Worm (Caenorhabditis elegans) whole organism, midembryonic: ENCODE measurements around the gene F59B10.3.
A peak's percentile ranks its signal among the peaks of the same experiment; 100 is the strongest.

ENCODE experiments used
- T22C8.4 ChIP-seq: fragments of 200-800 bp; sonication (Bioruptor generic); IDR thresholded peaks from 2 replicates; pipeline ENCODE4 v1.3.6; 2022; ENCODE audit warnings: missing genetic modification characterization, missing compliant biosample characterization
- cog-1 ChIP-seq: sonication (generic microtip); optimal IDR thresholded peaks from 2 replicates; lab custom pipeline; 2016; ENCODE audit warnings: missing genetic modification characterization, missing compliant biosample characterization
- flt-1 ChIP-seq: fragments of 200-800 bp; sonication (Bioruptor generic); IDR thresholded peaks from 2 replicates; pipeline ENCODE4 v1.3.6; 2022; ENCODE audit warnings: missing genetic modification characterization, missing compliant biosample characterization
- klf-2 ChIP-seq: fragments of 200-800 bp; sonication (Bioruptor generic); conservative IDR thresholded peaks from 2 replicates; pipeline ENCODE4 v1.3.6; 2022; ENCODE audit warnings: missing genetic modification reagents, missing genetic modification characterization, missing compliant biosample characterization
- med-1 ChIP-seq: sonication (generic microtip); optimal IDR thresholded peaks from 2 replicates; lab custom pipeline; 2017; ENCODE audit warnings: missing genetic modification characterization, mild to moderate bottlenecking, missing compliant biosample characterization, antibody characterized with exemption, missing genetic modification reagents; ENCODE audit not compliant: insufficient read depth
- ref-1 ChIP-seq: fragments of 200-800 bp; sonication (Bioruptor generic); conservative IDR thresholded peaks from 2 replicates; pipeline ENCODE4 v1.3.6; 2022; ENCODE audit warnings: missing genetic modification reagents, missing genetic modification characterization, missing compliant biosample characterization
- tab-1 ChIP-seq: fragments of 200-800 bp; sonication (Bioruptor generic); IDR thresholded peaks from 2 replicates; pipeline ENCODE4 v1.3.6; 2022; ENCODE audit warnings: missing genetic modification characterization, missing compliant biosample characterization
- ztf-23 ChIP-seq: fragments of 200-800 bp; sonication (Bioruptor generic); IDR thresholded peaks from 2 replicates; pipeline ENCODE4 v1.3.6; 2022; ENCODE audit warnings: missing genetic modification reagents, missing genetic modification characterization, missing compliant biosample characterization
- ztf-29 ChIP-seq: fragments of 200-800 bp; sonication (Bioruptor generic); IDR thresholded peaks from 2 replicates; pipeline ENCODE4 v1.3.6; 2022; ENCODE audit warnings: missing genetic modification reagents, missing genetic modification characterization, missing compliant biosample characterization

Gene F59B10.3

DNA sequence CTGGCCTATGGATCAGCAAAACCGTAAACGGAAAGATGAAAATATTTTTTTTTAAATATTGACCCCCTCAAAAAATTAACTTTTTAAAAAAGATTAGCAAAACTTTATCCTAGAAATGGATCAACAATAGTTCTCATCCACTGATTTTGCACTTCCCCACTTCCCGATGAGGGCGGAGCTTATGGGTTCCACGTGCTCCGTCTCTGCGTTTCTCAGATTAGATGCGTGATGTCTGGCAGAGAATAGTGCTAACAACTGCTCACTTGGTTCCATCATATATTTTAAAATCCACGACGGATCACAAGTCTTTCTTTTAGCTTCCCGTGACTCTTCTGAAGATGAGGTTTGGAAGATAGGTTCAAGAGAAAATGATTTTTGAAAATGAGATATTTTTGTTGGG is 48.0 kb downstream of the F59B10.3 start:
- TF ChIP-seq flt-1 (no peak), ztf-29 (GFP tag; lab: Robert Waterston, UW) (no peak), klf-2 (GFP tag; lab: Robert Waterston, UW) (no peak), tab-1 (GFP tag; lab: Robert Waterston, UW) (no peak), ref-1 (no peak), T22C8.4 (no peak), ztf-23 (GFP tag; lab: Robert Waterston, UW) (no peak)

DNA sequence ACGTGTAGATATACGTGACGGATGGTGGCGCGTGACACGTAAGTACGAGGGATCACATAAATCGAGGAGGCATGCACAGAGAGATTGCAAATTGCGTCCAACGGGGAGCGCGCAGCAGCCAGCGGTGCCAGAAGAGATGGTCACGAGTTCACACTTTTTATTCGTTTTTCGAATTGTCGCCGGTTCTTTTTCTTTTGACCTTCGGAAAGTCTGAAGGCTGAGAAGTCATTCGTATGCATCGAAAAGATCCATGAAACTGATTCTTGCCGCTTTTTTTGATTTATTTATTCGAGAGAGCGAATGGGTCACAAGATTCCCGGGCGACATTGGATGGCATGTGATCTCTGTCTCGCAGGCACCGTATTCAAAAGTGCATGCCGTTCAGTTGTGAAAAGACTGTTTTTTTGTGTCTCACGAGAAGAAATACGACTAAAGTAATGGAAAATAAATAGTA is 48.6 kb downstream of the F59B10.3 start:
- TF ChIP-seq ref-1 (no peak), med-1 (GFP tag; lab: Kevin White, UChicago) (no peak), T22C8.4 (no peak), klf-2 (GFP tag; lab: Robert Waterston, UW) (no peak), ztf-23 (GFP tag; lab: Robert Waterston, UW) (0 out of 2 replicates have a peak, but pooled peaks have one; percentile 20), cog-1 (tag; lab: Kevin White, UChicago) (no peak), ztf-29 (GFP tag; lab: Robert Waterston, UW) (no peak), flt-1 (0 out of 2 replicates have a peak, but pooled peaks have one; percentile 41), tab-1 (GFP tag; lab: Robert Waterston, UW) (no peak)

- TF ChIP-seq med-1 (GFP tag; lab: Kevin White, UChicago) (no peak), ztf-23 (GFP tag; lab: Robert Waterston, UW) (no peak), T22C8.4 (no peak), ref-1 (no peak), klf-2 (GFP tag; lab: Robert Waterston, UW) (no peak), ztf-29 (GFP tag; lab: Robert Waterston, UW) (no peak), cog-1 (tag; lab: Kevin White, UChicago) (no peak), flt-1 (no peak), tab-1 (GFP tag; lab: Robert Waterston, UW) (no peak)
Measured at ce11 chrII:10559671-10560184, 49.4 kb downstream of the F59B10.3 start.
